Fruit fly (Drosophila melanogaster) whole organism: ENCODE measurements around the gene CG34134.

Experiments
- CG8478 ChIP-seq: fragments of >200 bp; optimal IDR thresholded peaks from 2 replicates; lab custom pipeline; 2018; ENCODE audit warnings: inconsistent platforms
- Dll ChIP-seq: fragments of >200 bp; optimal IDR thresholded peaks from 2 replicates; lab custom pipeline; 2017
- psq ChIP-seq: fragments of >200 bp; optimal IDR thresholded peaks from 2 replicates; lab custom pipeline; 2017

dm6 chr2L:8239032-8239650 is 48.6 kb upstream of the CG34134 start:
- no peak for TF ChIP-seq psq (lab: Kevin White, UChicago)
- TF ChIP-seq Dll (lab: Kevin White, UChicago), result no peak
- no peak for TF ChIP-seq CG8478 (lab: Kevin White, UChicago)
